Worm (Caenorhabditis elegans): Measurements from ENCODE around the gene str-125.

The str-125 gene

ce11 chrV:17100829-17101228 lies 25.0 kb upstream of the str-125 start, which contains the start of gene ZK218.5:
Gene ZK218.5, plus strand, starts transcription at chrV:17101129.
- no peak for TF ChIP-seq odd-2 (tag; optimal IDR thresholded peaks at IDR 0.05)
- TF ChIP-seq ceh-14 (tag; optimal IDR thresholded peaks at IDR 0.05): no peak
- no peak for TF ChIP-seq ceh-18 (tag; optimal IDR thresholded peaks at IDR 0.05)
- TF ChIP-seq ceh-19 (GFP tag; optimal IDR thresholded peaks at IDR 0.05): no peak
- TF ChIP-seq ref-2 (tag; optimal IDR thresholded peaks at IDR 0.05): no peak
- no peak for TF ChIP-seq ceh-9 (tag; optimal IDR thresholded peaks at IDR 0.05)

ce11 chrV:17098669-17099068 lies 22.9 kb upstream of the str-125 start, which contains the start of the genes ZK218.3 and ZK218.4:
Gene ZK218.3, minus strand, starts transcription at chrV:17098769.
Gene ZK218.4, plus strand, starts transcription at chrV:17098854.
- TF ChIP-seq nhr-232 (tag; optimal IDR thresholded peaks at IDR 0.05) (no peak), hlh-15 (tag; optimal IDR thresholded peaks at IDR 0.05) (no peak), hlh-13 (GFP tag; optimal IDR thresholded peaks at IDR 0.05) (no peak), npax-4 (tag; optimal IDR thresholded peaks at IDR 0.05) (no peak), pqm-1 (tag; optimal IDR thresholded peaks at IDR 0.05) (no peak), T23F11.4 (GFP tag; optimal IDR thresholded peaks at IDR 0.05) (no peak)

ce11 chrV:17094568-17094967 lies 18.8 kb upstream of the str-125 start:
- TF ChIP-seq rnt-1 (tag; optimal IDR thresholded peaks at IDR 0.05) (no peak), pat-9 (tag; optimal IDR thresholded peaks at IDR 0.05) (no peak), pqm-1 (tag; optimal IDR thresholded peaks at IDR 0.05) (no peak), fkh-10 (GFP tag; optimal IDR thresholded peaks at IDR 0.05) (no peak), ref-2 (tag; optimal IDR thresholded peaks at IDR 0.05) (no peak), hlh-13 (GFP tag; optimal IDR thresholded peaks at IDR 0.05) (no peak), sdc-2 (tag; optimal IDR thresholded peaks at IDR 0.05) (no peak), ceh-34 (tag; optimal IDR thresholded peaks at IDR 0.05) (no peak), pag-3 (tag; optimal IDR thresholded peaks at IDR 0.05; ENCODE audit: borderline replicate concordance) (no peak), ceh-24 (tag; optimal IDR thresholded peaks at IDR 0.05) (no peak), ceh-30 (tag; optimal IDR thresholded peaks at IDR 0.05) (no peak), che-1 (tag; optimal IDR thresholded peaks at IDR 0.05) (no peak), pha-2 (tag; optimal IDR thresholded peaks at IDR 0.05) (no peak), T23F11.4 (GFP tag; optimal IDR thresholded peaks at IDR 0.05) (no peak)

DNA sequence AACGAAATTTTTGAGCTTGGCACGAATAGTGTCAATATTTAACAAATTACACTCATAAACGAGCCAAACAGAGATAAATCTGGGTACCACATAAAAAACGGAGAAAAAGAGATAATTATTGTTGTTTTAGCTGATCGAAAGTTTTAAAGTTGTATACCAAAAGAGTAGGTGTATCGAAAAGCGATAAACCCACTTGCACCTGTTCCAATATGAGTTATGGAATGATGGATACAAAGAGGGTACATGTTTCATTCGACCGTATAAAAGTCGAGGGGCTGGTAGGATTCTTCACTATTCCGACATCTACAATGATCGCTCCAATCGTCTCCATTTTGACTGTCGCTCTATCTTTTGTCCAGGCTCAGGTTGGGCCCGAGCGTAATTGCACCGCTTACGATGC lies 16.5 kb upstream of the str-125 start, which contains the start of gene ZK218.1:
ZK218.1 (plus strand) TSS at position 301 of the 400 bp plus-strand sequence.
- TF ChIP-seq sdc-2 (tag; optimal IDR thresholded peaks at IDR 0.05) (no peak), T23F11.4 (GFP tag; optimal IDR thresholded peaks at IDR 0.05) (no peak), sox-2 (GFP tag; IDR thresholded peaks at IDR 0.05) (no peak), hlh-15 (tag; optimal IDR thresholded peaks at IDR 0.05) (no peak), eyg-1 (tag; optimal IDR thresholded peaks at IDR 0.05) (no peak), ref-2 (tag; optimal IDR thresholded peaks at IDR 0.05) (no peak), ttx-3 (tag; optimal IDR thresholded peaks at IDR 0.05) (no peak), ceh-14 (tag; optimal IDR thresholded peaks at IDR 0.05) (no peak), K09A11.1 (tag; optimal IDR thresholded peaks at IDR 0.05; ENCODE audit: insufficient read depth) (no peak), elt-4 (tag; optimal IDR thresholded peaks at IDR 0.05) (no peak), syd-9 (tag; optimal IDR thresholded peaks at IDR 0.05) (no peak), unc-55 (GFP tag; optimal IDR thresholded peaks at IDR 0.05) (no peak), madf-2 (tag; optimal IDR thresholded peaks at IDR 0.05) (no peak)

ce11 chrV:17089931-17090429 lies 14.2 kb upstream of the str-125 start, which contains the start of gene srh-237:
Gene srh-237, plus strand, starts transcription at chrV:17090379.
- TF ChIP-seq K02D7.2 (tag; optimal IDR thresholded peaks at IDR 0.05) (no peak), elt-4 (tag; optimal IDR thresholded peaks at IDR 0.05) (no peak), mec-3 (tag; optimal IDR thresholded peaks at IDR 0.05; ENCODE audit: borderline replicate concordance) (no peak), odd-2 (tag; optimal IDR thresholded peaks at IDR 0.05) (no peak), ceh-6 (GFP tag; optimal IDR thresholded peaks at IDR 0.05) (no peak), pag-3 (tag; optimal IDR thresholded peaks at IDR 0.05; ENCODE audit: borderline replicate concordance) (no peak), ceh-2 (tag; optimal IDR thresholded peaks at IDR 0.05) (no peak), pha-2 (tag; optimal IDR thresholded peaks at IDR 0.05) (no peak), unc-42 (tag; optimal IDR thresholded peaks at IDR 0.05) (no peak), ceh-18 (tag; optimal IDR thresholded peaks at IDR 0.05) (no peak), lim-6 (tag; optimal IDR thresholded peaks at IDR 0.05) (no peak), hlh-8 (tag; optimal IDR thresholded peaks at IDR 0.05) (no peak), Y22D7AL.16 (tag; optimal IDR thresholded peaks at IDR 0.05) (no peak), pros-1 (tag; optimal IDR thresholded peaks at IDR 0.05) (no peak), ttx-3 (tag; optimal IDR thresholded peaks at IDR 0.05) (no peak), fkh-10 (GFP tag; optimal IDR thresholded peaks at IDR 0.05) (no peak), ceh-34 (tag; optimal IDR thresholded peaks at IDR 0.05) (no peak)

All from whole organism, late embryonic.